Fruit fly (Drosophila melanogaster) whole organism, prepupa: ENCODE data around the gene Or33a.

Experiments
- Blimp-1 ChIP-seq: fragments of 200-800 bp; sonication (Bioruptor generic); optimal IDR thresholded peaks from 3 replicates; lab custom pipeline; 2017; ENCODE audit warnings: missing biosample characterization, missing genetic modification characterization, mild to moderate bottlenecking, moderate library complexity, missing genetic modification reagents
- CG10631 ChIP-seq: fragments of 200-800 bp; sonication (Bioruptor generic); optimal IDR thresholded peaks from 2 replicates; lab custom pipeline; 2016; ENCODE audit warnings: missing biosample characterization, missing genetic modification characterization
- CG10669 ChIP-seq: fragments of 200-800 bp; sonication (Bioruptor generic); optimal IDR thresholded peaks from 3 replicates; lab custom pipeline; 2018; ENCODE audit warnings: missing biosample characterization, mild to moderate bottlenecking, missing genetic modification characterization, moderate library complexity
- CG11294 ChIP-seq: fragments of 200-800 bp; sonication (Bioruptor generic); IDR thresholded peaks from 2 replicates; pipeline ENCODE4 v1.3.6; 2022; ENCODE audit warnings: missing biosample characterization, missing genetic modification characterization
- CG11902 ChIP-seq: fragments of 200-800 bp; sonication (Bioruptor generic); optimal IDR thresholded peaks from 3 replicates; lab custom pipeline; 2016; ENCODE audit warnings: missing biosample characterization, missing genetic modification characterization
- CG15336 ChIP-seq: fragments of 200-800 bp; sonication (Bioruptor generic); IDR thresholded peaks from 2 replicates; pipeline ENCODE4 v1.3.6; 2022; ENCODE audit warnings: missing biosample characterization, missing genetic modification characterization
- CG1621 ChIP-seq: fragments of 200-800 bp; sonication (Bioruptor generic); optimal IDR thresholded peaks from 3 replicates; lab custom pipeline; 2018; ENCODE audit warnings: missing biosample characterization, mild to moderate bottlenecking, missing genetic modification characterization
- CG16779 ChIP-seq: fragments of 200-800 bp; sonication (Bioruptor generic); optimal IDR thresholded peaks from 3 replicates; lab custom pipeline; 2017; ENCODE audit warnings: missing biosample characterization, mild to moderate bottlenecking, missing genetic modification characterization
- CG3032 ChIP-seq: fragments of 200-800 bp; optimal IDR thresholded peaks from 2 replicates; lab custom pipeline; 2019; ENCODE audit warnings: missing biosample characterization, mild to moderate bottlenecking, missing genetic modification characterization, moderate library complexity
- CG32006 ChIP-seq: fragments of 200-800 bp; sonication (Bioruptor generic); optimal IDR thresholded peaks from 3 replicates; lab custom pipeline; 2017; ENCODE audit warnings: missing biosample characterization, mild to moderate bottlenecking, missing genetic modification characterization
- CG34406 ChIP-seq: fragments of 200-800 bp; sonication (Bioruptor generic); optimal IDR thresholded peaks from 3 replicates; lab custom pipeline; 2016; ENCODE audit warnings: missing biosample characterization, missing genetic modification characterization
- CG3919 ChIP-seq: fragments of 200-800 bp; sonication (Bioruptor generic); optimal IDR thresholded peaks from 3 replicates; lab custom pipeline; 2016; ENCODE audit warnings: missing biosample characterization, missing genetic modification characterization
- CG4318 ChIP-seq: fragments of 200-800 bp; sonication (Bioruptor generic); optimal IDR thresholded peaks from 3 replicates; lab custom pipeline; 2017; ENCODE audit warnings: missing biosample characterization, mild to moderate bottlenecking, missing genetic modification characterization
- CG6163 ChIP-seq: fragments of 200-800 bp; sonication (Bioruptor generic); IDR thresholded peaks from 3 replicates; pipeline ENCODE4 v1.3.6; 2022; ENCODE audit warnings: missing biosample characterization, missing genetic modification characterization
- CG6276 ChIP-seq: fragments of 200-800 bp; sonication (Bioruptor generic); optimal IDR thresholded peaks from 2 replicates; lab custom pipeline; 2017; ENCODE audit warnings: missing biosample characterization, mild to moderate bottlenecking, missing genetic modification characterization
- CG6808 ChIP-seq: fragments of 200-800 bp; sonication (Bioruptor generic); optimal IDR thresholded peaks from 3 replicates; lab custom pipeline; 2017; ENCODE audit warnings: missing biosample characterization, missing genetic modification characterization, mild to moderate bottlenecking, moderate library complexity, missing genetic modification reagents
- CG6854 ChIP-seq: fragments of 200-800 bp; sonication (Bioruptor generic); optimal IDR thresholded peaks from 2 replicates; lab custom pipeline; 2017; ENCODE audit warnings: missing biosample characterization, mild to moderate bottlenecking, missing genetic modification characterization
- CG7368 ChIP-seq: fragments of 200-800 bp; sonication (Bioruptor generic); optimal IDR thresholded peaks from 3 replicates; lab custom pipeline; 2016; ENCODE audit warnings: missing biosample characterization, missing genetic modification characterization
- CG8119 ChIP-seq: fragments of 200-800 bp; sonication (Bioruptor generic); IDR thresholded peaks from 3 replicates; pipeline ENCODE4 v1.3.6; 2022; ENCODE audit warnings: missing biosample characterization, missing genetic modification characterization
- CG8632 ChIP-seq: fragments of 200-800 bp; sonication (Bioruptor generic); optimal IDR thresholded peaks from 3 replicates; lab custom pipeline; 2016; ENCODE audit warnings: missing biosample characterization, missing genetic modification characterization
- CG9139 ChIP-seq: fragments of 200-800 bp; sonication (Bioruptor generic); optimal IDR thresholded peaks from 3 replicates; lab custom pipeline; 2017; ENCODE audit warnings: missing biosample characterization, mild to moderate bottlenecking, missing genetic modification characterization
- Eip75B ChIP-seq: fragments of 200-800 bp; sonication (Bioruptor generic); optimal IDR thresholded peaks from 3 replicates; lab custom pipeline; 2016; ENCODE audit warnings: missing biosample characterization, missing genetic modification characterization
- Eip78C ChIP-seq: fragments of 200-800 bp; sonication (Bioruptor generic); peaks from one replicate; lab custom pipeline; 2016; ENCODE audit warnings: missing biosample characterization, missing genetic modification characterization
- Eip93F ChIP-seq: fragments of 200-800 bp; sonication (Bioruptor generic); optimal IDR thresholded peaks from 2 replicates; lab custom pipeline; 2016; ENCODE audit warnings: missing biosample characterization, mild to moderate bottlenecking, missing genetic modification characterization
- Ets21C ChIP-seq: fragments of 200-800 bp; sonication (Bioruptor generic); optimal IDR thresholded peaks from 3 replicates; lab custom pipeline; 2016; ENCODE audit warnings: missing biosample characterization, missing genetic modification characterization
- Gug ChIP-seq: fragments of 200-800 bp; sonication (Bioruptor generic); IDR thresholded peaks from 2 replicates; pipeline ENCODE4 v1.3.6; 2022; ENCODE audit warnings: missing biosample characterization, missing genetic modification characterization
- Hr38 ChIP-seq: sonication (Bioruptor generic); optimal IDR thresholded peaks from 2 replicates; lab custom pipeline; 2016; ENCODE audit warnings: missing biosample characterization, missing genetic modification characterization
- Hr39 ChIP-seq: fragments of 200-800 bp; sonication (Bioruptor generic); optimal IDR thresholded peaks from 2 replicates; lab custom pipeline; 2016; ENCODE audit warnings: missing biosample characterization, missing genetic modification characterization
- Hr4 ChIP-seq: fragments of 200-800 bp; sonication (Bioruptor generic); optimal IDR thresholded peaks from 3 replicates; lab custom pipeline; 2016; ENCODE audit warnings: missing biosample characterization, missing genetic modification characterization
- Lpt ChIP-seq: fragments of 200-800 bp; sonication (Bioruptor generic); optimal IDR thresholded peaks from 3 replicates; lab custom pipeline; 2016; ENCODE audit warnings: missing biosample characterization, missing genetic modification characterization
- OdsH ChIP-seq: fragments of 200-800 bp; sonication (Bioruptor generic); optimal IDR thresholded peaks from 3 replicates; lab custom pipeline; 2016; ENCODE audit warnings: missing biosample characterization, missing genetic modification characterization
- Smox ChIP-seq: fragments of 200-800 bp; sonication (Bioruptor generic); optimal IDR thresholded peaks from 3 replicates; lab custom pipeline; 2016; ENCODE audit warnings: missing biosample characterization, missing genetic modification characterization
- Sox102F ChIP-seq: fragments of 200-800 bp; sonication (Bioruptor generic); optimal IDR thresholded peaks from 2 replicates; lab custom pipeline; 2016; ENCODE audit warnings: missing biosample characterization, mild to moderate bottlenecking, missing genetic modification characterization
- Sox14 ChIP-seq: fragments of 200-800 bp; sonication (Bioruptor generic); optimal IDR thresholded peaks from 3 replicates; lab custom pipeline; 2016; ENCODE audit warnings: missing biosample characterization, missing genetic modification characterization
- Sox15 ChIP-seq: fragments of 200-800 bp; sonication (Bioruptor generic); optimal IDR thresholded peaks from 3 replicates; lab custom pipeline; 2016; ENCODE audit warnings: missing biosample characterization, missing genetic modification characterization
- achi ChIP-seq: fragments of 200-800 bp; sonication (Bioruptor generic); optimal IDR thresholded peaks from 3 replicates; lab custom pipeline; 2016; ENCODE audit warnings: missing biosample characterization, missing genetic modification characterization
- acj6 ChIP-seq: fragments of 200-800 bp; sonication (Bioruptor generic); optimal IDR thresholded peaks from 3 replicates; lab custom pipeline; 2016; ENCODE audit warnings: missing biosample characterization, missing genetic modification characterization
- cyc ChIP-seq: fragments of 200-800 bp; sonication (Bioruptor generic); optimal IDR thresholded peaks from 3 replicates; lab custom pipeline; 2016; ENCODE audit warnings: missing biosample characterization, missing genetic modification characterization
- dac ChIP-seq: fragments of 200-800 bp; sonication (Bioruptor generic); optimal IDR thresholded peaks from 2 replicates; lab custom pipeline; 2017; ENCODE audit warnings: missing biosample characterization, mild to moderate bottlenecking, missing genetic modification characterization
- dsx ChIP-seq: fragments of 200-800 bp; optimal IDR thresholded peaks from 3 replicates; lab custom pipeline; 2019; ENCODE audit warnings: missing biosample characterization, mild to moderate bottlenecking, missing genetic modification characterization, moderate library complexity; ENCODE audit not compliant: poor library complexity, severe bottlenecking
- eg ChIP-seq: fragments of 200-800 bp; sonication (Bioruptor generic); IDR thresholded peaks from 3 replicates; pipeline ENCODE4 v1.3.6; 2022; ENCODE audit warnings: missing biosample characterization, missing genetic modification characterization
- esn ChIP-seq: fragments of 200-800 bp; sonication (Bioruptor generic); optimal IDR thresholded peaks from 2 replicates; lab custom pipeline; 2016; ENCODE audit warnings: missing biosample characterization, mild to moderate bottlenecking, missing genetic modification characterization, moderate library complexity
- fd59A ChIP-seq: fragments of 200-800 bp; sonication (Bioruptor generic); optimal IDR thresholded peaks from 2 replicates; lab custom pipeline; 2017; ENCODE audit warnings: missing biosample characterization, mild to moderate bottlenecking, missing genetic modification characterization, missing genetic modification reagents
- fkh ChIP-seq: fragments of 200-800 bp; sonication (Bioruptor generic); optimal IDR thresholded peaks from 3 replicates; lab custom pipeline; 2017; ENCODE audit warnings: missing biosample characterization, mild to moderate bottlenecking, missing genetic modification characterization, moderate library complexity
- lz ChIP-seq: fragments of 200-800 bp; sonication (Bioruptor generic); optimal IDR thresholded peaks from 3 replicates; lab custom pipeline; 2016; ENCODE audit warnings: missing biosample characterization, missing genetic modification characterization
- net ChIP-seq: fragments of 200-800 bp; sonication (Bioruptor generic); optimal IDR thresholded peaks from 3 replicates; lab custom pipeline; 2016; ENCODE audit warnings: missing biosample characterization, missing genetic modification characterization
- pdm3 ChIP-seq: fragments of 200-800 bp; sonication (Bioruptor generic); optimal IDR thresholded peaks from 3 replicates; lab custom pipeline; 2016; ENCODE audit warnings: missing biosample characterization, missing genetic modification characterization
- spab ChIP-seq: fragments of 200-800 bp; sonication (Bioruptor generic); optimal IDR thresholded peaks from 2 replicates; lab custom pipeline; 2017; ENCODE audit warnings: missing biosample characterization, mild to moderate bottlenecking, missing genetic modification characterization, missing genetic modification reagents
- ss ChIP-seq, 2 experiments: fragments of 200-800 bp; sonication (Bioruptor generic); optimal IDR thresholded peaks; 2 replicates in 1 of 2; 3 replicates in 1 of 2; lab custom pipeline; 2017 to 2018; ENCODE audit warnings: mild to moderate bottlenecking in 2 of 2, missing biosample characterization in 2 of 2, missing genetic modification characterization in 2 of 2, moderate library complexity in 1 of 2
- svp ChIP-seq: fragments of 200-800 bp; sonication (Bioruptor generic); peaks from one replicate; lab custom pipeline; 2016; ENCODE audit warnings: missing biosample characterization, missing genetic modification characterization
- topi ChIP-seq: fragments of 200-800 bp; sonication (Bioruptor generic); optimal IDR thresholded peaks from 3 replicates; lab custom pipeline; 2016; ENCODE audit warnings: missing biosample characterization, missing genetic modification characterization
- vri ChIP-seq: fragments of 200-800 bp; sonication (Bioruptor generic); optimal IDR thresholded peaks from 3 replicates; lab custom pipeline; 2016; ENCODE audit warnings: missing biosample characterization, mild to moderate bottlenecking, missing genetic modification characterization

Or33a gene

dm6 chr2L:11942265-11942664 lies 8.0 kb downstream of the Or33a start:
- TF ChIP-seq CG11902 (GFP tag; lab: Kevin White, UChicago) (no peak), Hr38 (no peak), CG16779 (no peak), CG15336 (GFP tag; lab: Robert Waterston, UW) (no peak), cyc (GFP tag; lab: Kevin White, UChicago) (no peak), CG3032 (no peak), CG10631 (GFP tag; lab: Kevin White, UChicago) (no peak), eg (GFP tag; lab: Robert Waterston, UW) (0 out of 3 replicates have a peak, but pooled peaks have one; percentile 7), Ets21C (GFP tag; lab: Kevin White, UChicago) (no peak), CG6808 (GFP tag; lab: Kevin White, UChicago) (no peak), CG34406 (GFP tag; lab: Kevin White, UChicago) (no peak), CG6854 (GFP tag; lab: Kevin White, UChicago) (no peak), CG6276 (GFP tag; lab: Kevin White, UChicago) (no peak), CG11294 (GFP tag; lab: Robert Waterston, UW) (no peak), dsx (no peak), dac (GFP tag; lab: Kevin White, UChicago) (no peak), topi (GFP tag; lab: Kevin White, UChicago) (no peak), Eip93F (GFP tag; lab: Kevin White, UChicago) (no peak), OdsH (GFP tag; lab: Kevin White, UChicago) (peak; percentile 5), Hr39 (no peak), achi (GFP tag; lab: Kevin White, UChicago) (peak; percentile 10), CG32006 (peak; percentile 41), Eip75B (GFP tag; lab: Kevin White, UChicago) (no peak), spab (GFP tag; lab: Kevin White, UChicago) (no peak), vri (GFP tag; lab: Kevin White, UChicago) (no peak), ss (GFP tag; optimal IDR thresholded peaks at IDR 0.05; lab: Kevin White, UChicago) (no peak), acj6 (GFP tag; lab: Kevin White, UChicago) (no peak), CG6163 (GFP tag; lab: Robert Waterston, UW) (0 out of 3 replicates have a peak, but pooled peaks have one; percentile 16), svp (no peak), lz (no peak), CG4318 (GFP tag; lab: Kevin White, UChicago) (no peak), CG1621 (tag; lab: Kevin White, UChicago) (no peak), CG10669 (GFP tag; lab: Kevin White, UChicago) (no peak), Gug (GFP tag; lab: Robert Waterston, UW) (no peak), Smox (GFP tag; lab: Kevin White, UChicago) (no peak), Eip78C (GFP tag; lab: Kevin White, UChicago) (no peak), Hr4 (GFP tag; lab: Kevin White, UChicago) (peak; percentile 11), Lpt (GFP tag; lab: Kevin White, UChicago) (no peak), CG8119 (GFP tag; lab: Robert Waterston, UW) (no peak), CG8632 (GFP tag; lab: Kevin White, UChicago) (no peak), fkh (GFP tag; lab: Kevin White, UChicago) (no peak), esn (GFP tag; lab: Kevin White, UChicago) (no peak), Sox15 (GFP tag; lab: Kevin White, UChicago) (no peak), CG3919 (no peak), Sox102F (GFP tag; lab: Kevin White, UChicago) (no peak), CG9139 (GFP tag; lab: Kevin White, UChicago) (no peak), pdm3 (no peak), fd59A (GFP tag; lab: Kevin White, UChicago) (no peak), Blimp-1 (no peak), net (GFP tag; lab: Kevin White, UChicago) (peak; percentile 12), Sox14 (GFP tag; lab: Kevin White, UChicago) (no peak), CG7368 (GFP tag; lab: Kevin White, UChicago) (no peak)
